Worm (Caenorhabditis elegans) whole organism, L4 larva: ENCODE data around the gene C26F1.3.

Experiments
- egl-43 ChIP-seq: fragments of 200-800 bp; sonication (Bioruptor generic); IDR thresholded peaks from 2 replicates; pipeline ENCODE4 v1.3.6; 2022; ENCODE audit warnings: missing genetic modification reagents, missing genetic modification characterization, missing compliant biosample characterization
- snpc-4 ChIP-seq: fragments of 150-350 bp; optimal IDR thresholded peaks from 2 replicates; lab custom pipeline; 2014; ENCODE audit warnings: missing biosample characterization, missing genetic modification characterization

DNA sequence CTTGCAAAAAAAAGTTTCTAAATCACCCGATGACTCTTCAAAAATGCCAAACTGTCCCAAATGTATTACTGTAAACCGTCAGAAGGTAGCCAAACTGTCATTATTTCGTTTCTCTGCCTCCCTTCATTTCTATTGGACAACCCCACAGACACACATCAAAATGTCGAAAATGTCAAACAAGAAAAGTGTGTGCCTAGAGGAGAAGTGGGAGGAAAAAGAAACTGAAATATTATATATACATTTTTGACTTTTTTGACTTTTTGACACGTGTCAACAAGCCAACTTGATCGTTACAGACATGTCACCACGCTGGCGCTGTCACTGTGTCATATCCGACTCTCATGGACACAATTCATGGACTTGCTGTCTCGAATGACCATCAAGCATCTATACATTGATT lies 27.4 kb upstream of the C26F1.3 start:
- TF ChIP-seq snpc-4 (tag; lab: Kevin White, UChicago) (no peak), egl-43 (GFP tag; lab: Robert Waterston, UW) (no peak)
